Worm (Caenorhabditis elegans) whole organism, mixed stage, embryonic: ENCODE data around the gene twk-45.
A peak's percentile ranks its signal among the peaks of the same experiment; 100 is the strongest.

ENCODE experiments used
- M03D4.4 ChIP-seq: sonication (generic microtip); optimal IDR thresholded peaks from 2 replicates; lab custom pipeline; 2017; ENCODE audit warnings: mild to moderate bottlenecking, missing genetic modification characterization, missing compliant biosample characterization
- blmp-1 ChIP-seq: fragments of 150-350 bp; optimal IDR thresholded peaks from 2 replicates; lab custom pipeline; 2014; ENCODE audit warnings: missing biosample characterization, missing genetic modification characterization
- ceh-39 ChIP-seq: fragments of 150-350 bp; optimal IDR thresholded peaks from 2 replicates; lab custom pipeline; 2014; ENCODE audit warnings: missing biosample characterization, missing genetic modification characterization
- ceh-43 ChIP-seq: fragments of 200-800 bp; sonication (Bioruptor generic); optimal IDR thresholded peaks from 2 replicates; lab custom pipeline; 2018; ENCODE audit warnings: mild to moderate bottlenecking, missing genetic modification characterization, moderate library complexity, missing compliant biosample characterization
- ceh-83 ChIP-seq: fragments of 200-800 bp; sonication (Bioruptor generic); optimal IDR thresholded peaks from 2 replicates; lab custom pipeline; 2018; ENCODE audit warnings: mild to moderate bottlenecking, missing genetic modification characterization, missing compliant biosample characterization
- ces-1 ChIP-seq: fragments of 150-350 bp; optimal IDR thresholded peaks from 2 replicates; lab custom pipeline; 2014; ENCODE audit warnings: missing biosample characterization, missing genetic modification reagents, missing genetic modification characterization
- cnd-1 ChIP-seq: fragments of 200-800 bp; sonication (Bioruptor generic); optimal IDR thresholded peaks from 2 replicates; lab custom pipeline; 2018; ENCODE audit warnings: mild to moderate bottlenecking, missing genetic modification characterization, missing compliant biosample characterization
- drap-1 ChIP-seq: fragments of 200-800 bp; sonication (Bioruptor generic); optimal IDR thresholded peaks from 3 replicates; lab custom pipeline; 2018; ENCODE audit warnings: mild to moderate bottlenecking, missing genetic modification characterization, missing compliant biosample characterization
- elt-1 ChIP-seq: sonication (generic microtip); optimal IDR thresholded peaks from 2 replicates; lab custom pipeline; 2017; ENCODE audit warnings: missing genetic modification characterization, mild to moderate bottlenecking, missing compliant biosample characterization, antibody characterized with exemption, moderate library complexity, borderline replicate concordance; ENCODE audit not compliant: insufficient read depth
- elt-3 ChIP-seq: fragments of 150-350 bp; optimal IDR thresholded peaks from 2 replicates; lab custom pipeline; 2014; ENCODE audit warnings: missing biosample characterization, missing genetic modification characterization
- flh-1 ChIP-seq: fragments of 200-800 bp; sonication (Bioruptor generic); optimal IDR thresholded peaks from 2 replicates; lab custom pipeline; 2018; ENCODE audit warnings: mild to moderate bottlenecking, missing genetic modification characterization, moderate library complexity, missing compliant biosample characterization
- ham-2 ChIP-seq: fragments of 200-800 bp; sonication (Bioruptor generic); optimal IDR thresholded peaks from 2 replicates; lab custom pipeline; 2018; ENCODE audit warnings: mild to moderate bottlenecking, missing genetic modification characterization, missing compliant biosample characterization
- lin-13 ChIP-seq: fragments of 150-350 bp; optimal IDR thresholded peaks from 2 replicates; lab custom pipeline; 2014; ENCODE audit warnings: missing biosample characterization, missing genetic modification characterization
- lsy-2 ChIP-seq: fragments of 150-350 bp; optimal IDR thresholded peaks from 2 replicates; lab custom pipeline; 2014; ENCODE audit warnings: missing biosample characterization, missing genetic modification characterization
- mab-5 ChIP-seq: fragments of 150-350 bp; optimal IDR thresholded peaks from 2 replicates; lab custom pipeline; 2014; ENCODE audit warnings: missing biosample characterization, missing genetic modification characterization
- mep-1 ChIP-seq: fragments of 150-350 bp; optimal IDR thresholded peaks from 2 replicates; lab custom pipeline; 2017; ENCODE audit warnings: missing biosample characterization, missing genetic modification reagents, missing genetic modification characterization, inconsistent platforms
- nhr-12 ChIP-seq: fragments of 150-350 bp; optimal IDR thresholded peaks from 2 replicates; lab custom pipeline; 2014; ENCODE audit warnings: missing biosample characterization, missing genetic modification characterization
- nhr-2 ChIP-seq: fragments of 150-350 bp; optimal IDR thresholded peaks from 2 replicates; lab custom pipeline; 2014; ENCODE audit warnings: missing biosample characterization, missing genetic modification characterization
- nhr-237 ChIP-seq: fragments of 150-350 bp; optimal IDR thresholded peaks from 2 replicates; lab custom pipeline; 2014; ENCODE audit warnings: missing biosample characterization, missing genetic modification characterization
- nhr-28 ChIP-seq: fragments of 150-350 bp; optimal IDR thresholded peaks from 2 replicates; lab custom pipeline; 2014; ENCODE audit warnings: missing biosample characterization, missing genetic modification characterization
- nhr-76 ChIP-seq: sonication (generic microtip); optimal IDR thresholded peaks from 2 replicates; lab custom pipeline; 2017; ENCODE audit warnings: missing biosample characterization, missing genetic modification characterization
- sem-2 ChIP-seq: fragments of 200-800 bp; sonication (Bioruptor generic); optimal IDR thresholded peaks from 2 replicates; lab custom pipeline; 2018; ENCODE audit warnings: mild to moderate bottlenecking, missing genetic modification characterization, missing compliant biosample characterization
- sptf-1 ChIP-seq: sonication (generic microtip); optimal IDR thresholded peaks from 2 replicates; lab custom pipeline; 2017; ENCODE audit warnings: mild to moderate bottlenecking, missing genetic modification characterization, moderate library complexity, missing compliant biosample characterization
- tbx-8 ChIP-seq: fragments of 200-800 bp; sonication (Bioruptor generic); optimal IDR thresholded peaks from 2 replicates; lab custom pipeline; 2018; ENCODE audit warnings: mild to moderate bottlenecking, missing genetic modification characterization, moderate library complexity, missing compliant biosample characterization
- unc-120 ChIP-seq: sonication (generic microtip); optimal IDR thresholded peaks from 2 replicates; lab custom pipeline; 2017; ENCODE audit warnings: missing genetic modification characterization, missing compliant biosample characterization; ENCODE audit not compliant: poor library complexity, severe bottlenecking
- unc-39 ChIP-seq: fragments of 150-350 bp; optimal IDR thresholded peaks from 2 replicates; lab custom pipeline; 2014; ENCODE audit warnings: missing biosample characterization, missing genetic modification characterization
- unc-62 ChIP-seq: fragments of 150-350 bp; optimal IDR thresholded peaks from 2 replicates; lab custom pipeline; 2014; ENCODE audit warnings: missing biosample characterization, missing genetic modification reagents, missing genetic modification characterization
- zip-8 ChIP-seq: fragments of 150-350 bp; optimal IDR thresholded peaks from 2 replicates; lab custom pipeline; 2014; ENCODE audit warnings: missing biosample characterization, missing genetic modification characterization
- ztf-11 ChIP-seq: fragments of 150-350 bp; optimal IDR thresholded peaks from 2 replicates; lab custom pipeline; 2014; ENCODE audit warnings: missing biosample characterization, missing genetic modification characterization

Gene twk-45

ce11 chrIII:2780793-2781192 lies 20.9 kb downstream of the twk-45 start, which contains the start of gene Y71H2AM.6:
Gene Y71H2AM.6, plus strand, starts transcription at chrIII:2781056.
- TF ChIP-seq lsy-2 (tag; lab: Kevin White, UChicago) = peak; percentile 98
- peak; percentile 21 for TF ChIP-seq nhr-237 (tag; lab: Kevin White, UChicago)
- TF ChIP-seq unc-39 (tag; lab: Kevin White, UChicago) = no peak
- TF ChIP-seq nhr-28 (tag; lab: Kevin White, UChicago) = no peak
- peak; percentile 79 for TF ChIP-seq ces-1 (GFP tag; lab: Kevin White, UChicago)

- no peak for TF ChIP-seq flh-1 (GFP tag; lab: Kevin White, UChicago)
- TF ChIP-seq ztf-11 (tag; lab: Kevin White, UChicago) = no peak
- peak; percentile 17 for TF ChIP-seq ces-1 (GFP tag; lab: Kevin White, UChicago)
Observed at ce11 chrIII:2780283-2780682, 21.4 kb downstream of the twk-45 start.

DNA sequence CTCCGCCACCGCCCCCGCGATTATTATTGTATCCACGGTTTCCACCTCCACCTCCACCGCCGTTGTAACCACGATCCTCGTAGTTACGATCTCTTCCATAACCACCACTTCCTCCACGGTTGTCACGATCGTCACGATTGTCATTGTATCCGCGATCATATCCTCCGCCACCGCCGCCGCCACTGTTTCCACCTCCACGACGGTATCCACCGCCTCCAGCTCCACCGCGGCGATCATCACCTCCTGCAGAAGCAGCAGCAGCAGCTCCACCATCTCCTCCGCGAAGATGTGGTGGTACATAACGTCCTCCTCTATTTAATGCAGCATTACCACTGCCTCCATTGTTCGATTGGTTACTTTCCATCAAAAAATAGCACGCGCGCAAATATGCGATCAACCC lies 23.0 kb downstream of the twk-45 start, which contains the start of gene laf-1:
laf-1 (minus strand) TSS at position 399 of the 400 bp plus-strand sequence.
- TF ChIP-seq mab-5 (tag; lab: Kevin White, UChicago) (no peak), flh-1 (GFP tag; lab: Kevin White, UChicago) (no peak)

DNA sequence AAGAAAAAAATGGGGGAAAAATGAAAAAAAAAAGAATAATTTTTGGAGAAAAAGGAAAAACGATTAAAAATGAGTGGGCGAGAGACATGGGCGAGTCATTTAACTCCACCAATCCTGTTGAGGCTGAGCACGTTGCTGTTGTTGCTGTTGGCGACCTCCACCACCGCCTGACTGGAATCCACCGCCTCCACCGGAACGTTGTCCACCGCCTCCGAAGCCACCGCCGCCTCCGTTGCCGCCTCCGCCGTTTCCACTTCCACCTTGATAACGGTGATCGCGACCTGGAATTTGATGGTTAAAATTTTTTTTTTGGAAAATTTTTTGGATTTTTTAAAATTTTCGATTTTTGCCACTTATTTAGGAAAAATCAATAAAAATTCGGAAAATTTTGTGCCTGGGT lies 30.9 kb downstream of the twk-45 start:
- TF ChIP-seq unc-62 (GFP tag; lab: Kevin White, UChicago) (no peak), tbx-8 (GFP tag; lab: Kevin White, UChicago) (no peak), elt-3 (tag; lab: Kevin White, UChicago) (no peak), elt-1 (tag; lab: Kevin White, UChicago) (no peak), blmp-1 (tag; lab: Kevin White, UChicago) (no peak), sem-2 (GFP tag; lab: Kevin White, UChicago) (no peak), ceh-43 (GFP tag; lab: Kevin White, UChicago) (no peak), flh-1 (GFP tag; lab: Kevin White, UChicago) (no peak), ztf-11 (tag; lab: Kevin White, UChicago) (no peak), M03D4.4 (tag; lab: Kevin White, UChicago) (no peak), lin-13 (tag; lab: Kevin White, UChicago) (no peak), lsy-2 (tag; lab: Kevin White, UChicago) (no peak), drap-1 (GFP tag; lab: Kevin White, UChicago) (no peak), sptf-1 (tag; lab: Kevin White, UChicago) (no peak), cnd-1 (tag; lab: Kevin White, UChicago) (no peak), nhr-237 (tag; lab: Kevin White, UChicago) (no peak), ham-2 (no peak), nhr-76 (tag; lab: Kevin White, UChicago) (no peak)

- TF ChIP-seq ham-2 = no peak
- TF ChIP-seq M03D4.4 (tag; lab: Kevin White, UChicago) = no peak
- TF ChIP-seq mep-1 = no peak
- TF ChIP-seq unc-39 (tag; lab: Kevin White, UChicago) = no peak
- no peak for TF ChIP-seq nhr-76 (tag; lab: Kevin White, UChicago)
- TF ChIP-seq nhr-12 (tag; lab: Kevin White, UChicago) = no peak
- TF ChIP-seq nhr-237 (tag; lab: Kevin White, UChicago) = no peak
- TF ChIP-seq lsy-2 (tag; lab: Kevin White, UChicago) = no peak
- TF ChIP-seq nhr-2 (tag; lab: Kevin White, UChicago) = no peak
- no peak for TF ChIP-seq ztf-11 (tag; lab: Kevin White, UChicago)
- TF ChIP-seq tbx-8 (GFP tag; lab: Kevin White, UChicago) = no peak
- TF ChIP-seq unc-62 (GFP tag; lab: Kevin White, UChicago) = no peak
- no peak for TF ChIP-seq zip-8
- TF ChIP-seq ceh-39 (tag; lab: Kevin White, UChicago) = no peak
- TF ChIP-seq ceh-83 (GFP tag; lab: Kevin White, UChicago) = no peak
- no peak for TF ChIP-seq unc-120 (tag; lab: Kevin White, UChicago)
- no peak for TF ChIP-seq sptf-1 (tag; lab: Kevin White, UChicago)
- no peak for TF ChIP-seq ceh-43 (GFP tag; lab: Kevin White, UChicago)
- no peak for TF ChIP-seq cnd-1 (tag; lab: Kevin White, UChicago)
Observed at ce11 chrIII:2769078-2769477, 32.6 kb downstream of the twk-45 start.
